Fruit fly (Drosophila melanogaster): ENCODE measurements around the gene CG32081.

- TF ChIP-seq knrl (GFP tag; IDR thresholded peaks at IDR 0.05; ENCODE audit: partially characterized antibody): no peak
- TF ChIP-seq CG10959 (GFP tag; IDR thresholded peaks at IDR 0.05): no peak
These were observed 38.1 kb upstream of the CG32081 start for dm6 chr3L:10989305-10989704.

All from whole organism, embryonic.